Fruit fly (Drosophila melanogaster) S2 (cell line): ENCODE data around the gene Cyp4d20.

Experiments
- CG8478 ChIP-seq: fragments of >200 bp; optimal IDR thresholded peaks from 2 replicates; lab custom pipeline; 2018
- CTCF ChIP-seq, 2 experiments: fragments of >200 bp; optimal IDR thresholded peaks; 2 replicates each; lab custom pipeline; 2018

DNA sequence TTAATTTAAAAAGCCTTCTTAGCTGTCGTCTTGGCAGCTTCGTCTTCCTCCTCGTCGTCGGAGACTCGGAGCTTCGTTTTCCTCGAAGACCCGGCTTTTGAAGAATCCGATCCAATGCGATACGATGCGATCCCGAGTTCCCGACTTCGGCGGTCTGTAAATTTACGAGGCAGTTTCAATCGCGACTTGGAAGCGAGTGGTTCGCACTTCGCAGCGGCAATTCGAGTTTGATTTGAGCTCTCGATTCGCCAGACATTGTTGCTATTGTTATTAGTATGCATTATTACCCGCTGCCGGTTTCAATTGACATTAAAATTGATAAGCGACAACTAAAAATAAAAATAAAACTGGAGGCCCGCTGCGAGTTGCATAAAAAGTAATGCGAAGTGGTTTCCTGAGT, 10.4 kb upstream of the Cyp4d20 start, which contains the start of gene CG1146:
- TF ChIP-seq CG8478 (no peak), CTCF (optimal IDR thresholded peaks at IDR 0.05; lab: Kevin White, UChicago) (no peak)
